Worm (Caenorhabditis elegans) whole organism, L2 larva: ENCODE data around the gene mbf-1.

Experiments
- lin-39 ChIP-seq: fragments of 150-350 bp; optimal IDR thresholded peaks from 2 replicates; lab custom pipeline; 2014; ENCODE audit warnings: missing biosample characterization, missing genetic modification reagents, missing genetic modification characterization
- nhr-237 ChIP-seq: fragments of 150-350 bp; optimal IDR thresholded peaks from 2 replicates; lab custom pipeline; 2014; ENCODE audit warnings: missing biosample characterization, missing genetic modification characterization
- skn-1 ChIP-seq: sonication (generic microtip); optimal IDR thresholded peaks from 2 replicates; lab custom pipeline; 2017; ENCODE audit warnings: missing biosample characterization, missing genetic modification characterization
- ztf-11 ChIP-seq: sonication (generic microtip); optimal IDR thresholded peaks from 2 replicates; lab custom pipeline; 2017; ENCODE audit warnings: missing biosample characterization, missing genetic modification characterization

ce11 chrIV:11469698-11470591 is 10.2 kb downstream of the mbf-1 start, which contains the start of the genes C10C6.13 and wht-2:
- no peak for TF ChIP-seq skn-1 (tag; lab: Kevin White, UChicago)
- no peak for TF ChIP-seq nhr-237 (tag; lab: Kevin White, UChicago)
- no peak for TF ChIP-seq ztf-11 (tag; lab: Kevin White, UChicago)
- no peak for TF ChIP-seq lin-39 (tag; lab: Kevin White, UChicago)
